Fruit fly (Drosophila melanogaster): Measurements from ENCODE around the gene vap.

vap gene

DNA sequence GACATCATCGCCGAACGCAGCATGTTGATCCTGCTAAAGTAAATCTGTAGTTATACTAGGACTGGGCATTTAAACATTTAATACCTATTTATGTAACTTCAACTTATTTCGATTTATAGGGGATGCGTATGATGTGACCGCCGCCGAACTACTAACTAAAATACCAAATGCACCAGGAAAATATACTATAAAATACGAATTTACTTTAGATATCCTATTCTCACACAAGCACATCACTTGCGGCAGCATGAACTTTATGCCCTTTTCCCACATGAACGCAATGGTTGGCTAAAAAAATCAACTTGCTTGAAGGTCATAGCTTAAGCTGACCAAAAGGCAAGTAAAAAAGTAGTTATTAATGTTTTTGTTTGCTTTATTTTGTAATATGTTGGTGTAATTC, 19.0 kb downstream of the vap start, which contains the start of gene ND-20 (continued):
- TF ChIP-seq dm (GFP tag; optimal IDR thresholded peaks at IDR 0.05) (peak; percentile 4), CG17802 (tag; optimal IDR thresholded peaks at IDR 0.05) (peak; percentile 94), sug (tag; optimal IDR thresholded peaks at IDR 0.05) (peak; percentile 22), CHES-1-like (GFP tag; optimal IDR thresholded peaks at IDR 0.05) (peak; percentile 43), sob (GFP tag; IDR thresholded peaks at IDR 0.05) (0 out of 2 replicates have a peak, but pooled peaks have one; percentile 23), CG7357 (GFP tag; IDR thresholded peaks at IDR 0.05) (peak; percentile 98), amos (GFP tag; IDR thresholded peaks at IDR 0.05; ENCODE audit: partially characterized antibody) (0 out of 2 replicates have a peak, but pooled peaks have one; percentile 15), CG11456 (GFP tag; IDR thresholded peaks at IDR 0.05) (no peak), phol (tag; optimal IDR thresholded peaks at IDR 0.05) (peak; percentile 50), Ssrp (tag; optimal IDR thresholded peaks at IDR 0.05) (peak; percentile 0), CG2712 (tag; optimal IDR thresholded peaks at IDR 0.05) (peak; percentile 43), CG4617 (GFP tag; optimal IDR thresholded peaks at IDR 0.05; ENCODE audit: borderline replicate concordance) (peak; percentile 75), stwl (tag; optimal IDR thresholded peaks at IDR 0.05) (peak; percentile 56), Xbp1 (GFP tag; optimal IDR thresholded peaks at IDR 0.05) (peak; percentile 42), dpn (GFP tag; optimal IDR thresholded peaks at IDR 0.05) (peak in 1 of 2 experiments; percentile 17), CG9797 (GFP tag; optimal IDR thresholded peaks at IDR 0.05) (peak; percentile 81), nmo (GFP tag; optimal IDR thresholded peaks at IDR 0.05) (peak; percentile 54), h (optimal IDR thresholded peaks at IDR 0.05) (no peak), CG3995 (GFP tag; optimal IDR thresholded peaks at IDR 0.05) (peak; percentile 8), Stat92E (GFP tag; optimal IDR thresholded peaks at IDR 0.05) (peak in 1 of 3 experiments; percentile 90), CG10959 (GFP tag; IDR thresholded peaks at IDR 0.05) (no peak), Sry-δ (GFP tag; optimal IDR thresholded peaks at IDR 0.05) (peak; percentile 42), grau (tag; optimal IDR thresholded peaks at IDR 0.05) (peak; percentile 40), CoRest (tag; optimal IDR thresholded peaks at IDR 0.05) (peak; percentile 48), CG10267 (tag; optimal IDR thresholded peaks at IDR 0.05) (peak; percentile 26), salm (tag; optimal IDR thresholded peaks at IDR 0.05) (no peak), Ravus (GFP tag; IDR thresholded peaks at IDR 0.05) (no peak), lilli (GFP tag; optimal IDR thresholded peaks at IDR 0.05) (peak; percentile 47), unpg (GFP tag; optimal IDR thresholded peaks at IDR 0.05) (peak; percentile 0), CG3838 (GFP tag; optimal IDR thresholded peaks at IDR 0.05) (no peak), CG17361 (GFP tag; IDR thresholded peaks at IDR 0.05) (0 out of 3 replicates have a peak, but pooled peaks have one; percentile 27), CG13296 (GFP tag; optimal IDR thresholded peaks at IDR 0.05) (no peak), hth (optimal IDR thresholded peaks at IDR 0.05) (no peak), CG17612 (GFP tag; IDR thresholded peaks at IDR 0.05) (no peak), CG30020 (tag; optimal IDR thresholded peaks at IDR 0.05) (peak; percentile 97), Bteb2 (GFP tag; optimal IDR thresholded peaks at IDR 0.05) (peak; percentile 9), ems (GFP tag; optimal IDR thresholded peaks at IDR 0.05) (no peak), run (tag; optimal IDR thresholded peaks at IDR 0.05) (no peak), CG5245 (GFP tag; optimal IDR thresholded peaks at IDR 0.05) (no peak), tup (GFP tag; optimal IDR thresholded peaks at IDR 0.05) (no peak), HmgD (GFP tag; optimal IDR thresholded peaks at IDR 0.05) (peak; percentile 38), pum (GFP tag; optimal IDR thresholded peaks at IDR 0.05) (peak; percentile 22), CG10979 (tag; optimal IDR thresholded peaks at IDR 0.05) (peak; percentile 22), nerfin-2 (GFP tag; IDR thresholded peaks at IDR 0.05; ENCODE audit: partially characterized antibody) (no peak), Fer2 (tag; optimal IDR thresholded peaks at IDR 0.05) (no peak), Opbp (GFP tag; IDR thresholded peaks at IDR 0.05; ENCODE audit: partially characterized antibody) (peak; percentile 13; the same call in 1 of the 3 replicates), CG9876 (GFP tag; optimal IDR thresholded peaks at IDR 0.05) (peak; percentile 18), CG12659 (GFP tag; optimal IDR thresholded peaks at IDR 0.05) (peak; percentile 65), BEAF-32 (GFP tag; optimal IDR thresholded peaks at IDR 0.05) (peak; percentile 57), NC2β (GFP tag; optimal IDR thresholded peaks at IDR 0.05) (peak; percentile 4), Sin3A (optimal IDR thresholded peaks at IDR 0.05) (peak; percentile 23)

All from whole organism, embryonic.